Fruit fly (Drosophila melanogaster): ENCODE results near the gene nanos.

dm6 chr3R:19112372-19112771 lies 44.7 kb upstream of the nanos start:
- TF ChIP-seq CTCF (optimal IDR thresholded peaks at IDR 0.05), result no peak
- no peak for TF ChIP-seq CG8478 (optimal IDR thresholded peaks at IDR 0.05)

All from S2 (cell line).